Worm (Caenorhabditis elegans): Measurements from ENCODE around the gene tbx-11.

DNA sequence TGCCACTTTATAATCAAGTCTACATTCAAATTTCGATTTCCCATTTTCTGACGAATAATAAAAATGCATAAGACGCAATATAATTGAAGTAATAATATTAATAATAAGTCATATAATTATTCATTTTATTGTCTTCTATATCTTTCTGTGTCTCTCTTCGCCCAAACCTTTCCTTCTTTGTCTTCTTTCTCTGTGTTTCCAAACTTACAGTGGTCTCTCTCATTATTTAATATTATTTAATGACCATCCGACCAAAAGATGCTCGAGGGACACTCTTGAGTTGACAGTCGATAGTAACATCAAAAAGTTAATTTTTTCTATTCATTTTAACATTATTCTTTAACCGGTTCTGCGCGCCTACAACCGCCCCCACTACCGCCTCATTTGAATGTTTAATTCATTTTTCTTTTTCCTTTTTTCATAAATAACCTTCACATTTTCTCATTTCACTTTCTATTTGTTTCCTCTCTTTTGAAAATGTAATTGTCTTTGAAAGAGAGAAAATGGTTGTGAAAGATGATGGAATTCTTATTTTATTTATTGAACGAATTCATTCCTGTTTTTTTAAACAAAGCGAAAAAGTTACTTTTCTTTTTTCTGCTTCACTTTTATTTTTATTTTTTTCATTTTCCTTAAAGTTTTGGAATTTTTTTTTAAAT lies 27.0 kb upstream of the tbx-11 start:
- no peak for TF ChIP-seq gmeb-2 (tag; optimal IDR thresholded peaks at IDR 0.05)
- TF ChIP-seq T23F11.4 (GFP tag; optimal IDR thresholded peaks at IDR 0.05): no peak
- TF ChIP-seq K02D7.2 (tag; optimal IDR thresholded peaks at IDR 0.05): no peak
- no peak for TF ChIP-seq syd-9 (tag; optimal IDR thresholded peaks at IDR 0.05)
- no peak for TF ChIP-seq lim-6 (tag; optimal IDR thresholded peaks at IDR 0.05)
- TF ChIP-seq eyg-1 (tag; optimal IDR thresholded peaks at IDR 0.05): no peak
- no peak for TF ChIP-seq hlh-8 (tag; optimal IDR thresholded peaks at IDR 0.05)
- TF ChIP-seq ama-1 (optimal IDR thresholded peaks at IDR 0.05): no peak

All from whole organism, late embryonic.